Fruit fly (Drosophila melanogaster): ENCODE measurements around the gene nmd.

nmd gene

DNA sequence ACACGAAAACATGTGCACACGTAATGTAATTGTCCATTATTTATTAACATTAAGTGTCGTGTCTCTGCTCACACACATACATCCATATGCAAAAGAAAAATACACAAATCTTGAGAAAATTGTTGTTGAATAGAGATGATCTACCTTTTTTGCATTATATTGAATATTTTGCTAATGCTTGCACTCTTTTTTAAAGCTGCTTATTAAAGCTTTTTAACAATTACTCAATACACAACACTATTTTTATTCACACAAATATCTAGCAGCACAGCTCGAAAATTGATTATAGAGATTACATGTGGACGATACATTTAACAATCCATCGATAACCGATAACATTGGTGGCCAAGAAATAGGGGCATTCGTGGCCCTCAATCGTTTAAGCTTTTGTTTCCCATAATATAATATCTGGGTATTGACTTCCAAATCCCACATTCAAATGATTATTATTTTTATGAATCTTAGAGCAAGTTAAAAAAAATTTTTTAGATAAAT, 11.6 kb downstream of the nmd start, which contains the start of gene Ufd4 (continued):
- TF ChIP-seq Myb (GFP tag; optimal IDR thresholded peaks at IDR 0.05) (peak; percentile 21), fd64A (GFP tag; optimal IDR thresholded peaks at IDR 0.05) (no peak), gcm (GFP tag; optimal IDR thresholded peaks at IDR 0.05) (no peak), chm (GFP tag; IDR thresholded peaks at IDR 0.05) (no peak), Opbp (GFP tag; IDR thresholded peaks at IDR 0.05; ENCODE audit: partially characterized antibody) (no peak; the same call in 2 of the 3 replicates), CG8290 (GFP tag; optimal IDR thresholded peaks at IDR 0.05) (peak; percentile 33), CG8290 (tag; optimal IDR thresholded peaks at IDR 0.05) (no peak), BtbVII (GFP tag; optimal IDR thresholded peaks at IDR 0.05) (no peak), Sox102F (GFP tag; optimal IDR thresholded peaks at IDR 0.05) (no peak), gro (GFP tag; optimal IDR thresholded peaks at IDR 0.05) (peak; percentile 75), CG15514 (GFP tag; optimal IDR thresholded peaks at IDR 0.05) (no peak), Ravus (GFP tag; IDR thresholded peaks at IDR 0.05) (no peak), CG14965 (GFP tag; optimal IDR thresholded peaks at IDR 0.05; ENCODE audit: borderline replicate concordance) (no peak), oc (tag; optimal IDR thresholded peaks at IDR 0.05) (no peak), gem (tag; optimal IDR thresholded peaks at IDR 0.05) (no peak), ind (GFP tag; optimal IDR thresholded peaks at IDR 0.05) (peak; percentile 63), wor (GFP tag; IDR thresholded peaks at IDR 0.05) (no peak), Lim3 (GFP tag; IDR thresholded peaks at IDR 0.05) (no peak), CG17186 (GFP tag; optimal IDR thresholded peaks at IDR 0.05) (no peak), chn (GFP tag; optimal IDR thresholded peaks at IDR 0.05) (peak; percentile 72), CG18476 (GFP tag; optimal IDR thresholded peaks at IDR 0.05) (peak; percentile 69), Dfd (GFP tag; optimal IDR thresholded peaks at IDR 0.05) (no peak), CG18262 (tag; optimal IDR thresholded peaks at IDR 0.05) (no peak), ranshi (GFP tag; IDR thresholded peaks at IDR 0.05) (no peak; the same call in 1 of the 2 replicates), Neu2 (GFP tag; optimal IDR thresholded peaks at IDR 0.05; ENCODE audit: borderline replicate concordance) (no peak), corto (GFP tag; optimal IDR thresholded peaks at IDR 0.05) (peak; percentile 18), CG16779 (GFP tag; IDR thresholded peaks at IDR 0.05) (no peak), CG15073 (GFP tag; optimal IDR thresholded peaks at IDR 0.05) (no peak), CG9215 (GFP tag; IDR thresholded peaks at IDR 0.05) (no peak), Spps (tag; optimal IDR thresholded peaks at IDR 0.05) (peak; percentile 43), Tbp (GFP tag; optimal IDR thresholded peaks at IDR 0.05) (no peak), Blimp-1 (GFP tag; optimal IDR thresholded peaks at IDR 0.05) (no peak), aop (GFP tag; IDR thresholded peaks at IDR 0.05) (no peak), ttk (GFP tag; IDR thresholded peaks at IDR 0.05) (no peak; the same call in 1 of the 2 replicates), dm (GFP tag; optimal IDR thresholded peaks at IDR 0.05) (peak; percentile 8), CG2129 (GFP tag; IDR thresholded peaks at IDR 0.05; ENCODE audit: partially characterized antibody) (no peak), dati (GFP tag; IDR thresholded peaks at IDR 0.05) (no peak), dan (GFP tag; IDR thresholded peaks at IDR 0.05) (no peak), CG7786 (GFP tag; optimal IDR thresholded peaks at IDR 0.05) (peak; percentile 23), Taf1 (GFP tag; IDR thresholded peaks at IDR 0.05) (no peak), croc (GFP tag; conservative IDR thresholded peaks at IDR 0.05) (no peak), CG11456 (GFP tag; IDR thresholded peaks at IDR 0.05) (no peak), Ssrp (tag; optimal IDR thresholded peaks at IDR 0.05) (peak; percentile 68), chif (GFP tag; optimal IDR thresholded peaks at IDR 0.05) (peak; percentile 16 to 49), CG33213 (GFP tag; optimal IDR thresholded peaks at IDR 0.05) (no peak), CG32532 (GFP tag; IDR thresholded peaks at IDR 0.05) (no peak; the same call in 1 of the 2 replicates), sens-2 (GFP tag; IDR thresholded peaks at IDR 0.05) (no peak), Eip74EF (GFP tag; optimal IDR thresholded peaks at IDR 0.05) (no peak), CG10321 (GFP tag; IDR thresholded peaks at IDR 0.05) (no peak), Dip3 (GFP tag; optimal IDR thresholded peaks at IDR 0.05) (peak; percentile 55), chinmo (GFP tag; IDR thresholded peaks at IDR 0.05; ENCODE audit: partially characterized antibody) (no peak), CkIIα-i1 (GFP tag; IDR thresholded peaks at IDR 0.05) (no peak)
